Worm (Caenorhabditis elegans) whole organism, young adult: ENCODE data around the gene Y69A2AR.28.

Experiments used
- F22D6.2 ChIP-seq: sonication (generic microtip); optimal IDR thresholded peaks from 2 replicates; lab custom pipeline; 2016; ENCODE audit warnings: mild to moderate bottlenecking, missing genetic modification characterization, missing compliant biosample characterization
- F23B12.7 ChIP-seq: sonication (generic microtip); optimal IDR thresholded peaks from 2 replicates; lab custom pipeline; 2017; ENCODE audit warnings: missing genetic modification characterization, mild to moderate bottlenecking, missing compliant biosample characterization, antibody characterized with exemption, moderate library complexity; ENCODE audit not compliant: insufficient read depth
- fkh-3 ChIP-seq: sonication (generic microtip); optimal IDR thresholded peaks from 2 replicates; lab custom pipeline; 2016; ENCODE audit warnings: mild to moderate bottlenecking, missing genetic modification characterization, missing compliant biosample characterization
- hlh-26 ChIP-seq: fragments of 200-800 bp; sonication (Bioruptor generic); conservative IDR thresholded peaks from 2 replicates; pipeline ENCODE4 v1.3.6; 2022; ENCODE audit warnings: missing genetic modification reagents, missing genetic modification characterization, missing compliant biosample characterization
- lin-35 ChIP-seq, 3 experiments: fragments of 150-350 bp in 2 of 3; sonication (generic microtip) in 1 of 3; optimal IDR thresholded peaks; 2 replicates each; lab custom pipeline; 2014 to 2018; ENCODE audit warnings: missing biosample characterization in 3 of 3, missing genetic modification characterization in 3 of 3, missing genetic modification reagents in 3 of 3
- nfya-1 ChIP-seq: sonication (generic microtip); optimal IDR thresholded peaks from 2 replicates; lab custom pipeline; 2017; ENCODE audit warnings: antibody characterized with exemption, missing compliant biosample characterization, missing genetic modification characterization, borderline replicate concordance; ENCODE audit not compliant: insufficient read depth
- pha-4 ChIP-seq: fragments of 150-350 bp; sonication (generic microtip); optimal IDR thresholded peaks from 2 replicates; lab custom pipeline; 2014; ENCODE audit warnings: missing biosample characterization, missing genetic modification reagents, missing genetic modification characterization

DNA sequence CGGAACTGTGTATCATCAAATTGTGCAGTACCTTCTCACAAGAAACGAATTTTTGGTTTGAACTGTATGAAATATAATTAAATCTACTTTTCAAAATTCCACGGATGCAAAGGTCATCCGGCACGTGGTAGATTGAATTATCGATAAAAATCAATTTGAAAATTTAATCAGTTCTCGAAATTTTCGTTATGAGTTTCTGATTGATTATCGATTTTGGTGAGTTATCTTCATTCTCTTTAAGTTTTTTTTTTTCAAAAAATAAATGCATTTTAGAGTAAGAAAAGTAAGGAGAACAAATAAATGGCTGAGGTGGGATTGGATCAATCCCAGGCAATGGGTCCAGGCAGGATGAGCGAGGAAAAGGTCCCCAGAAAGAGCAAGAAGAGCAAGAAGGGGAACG is 15.4 kb downstream of the Y69A2AR.28 start, which contains the start of gene Y69A2AR.47:
- TF ChIP-seq pha-4 (tag; lab: Kevin White, UChicago) (no peak), lin-35 (GFP tag; optimal IDR thresholded peaks at IDR 0.05; lab: Kevin White, UChicago) (no peak), F22D6.2 (tag; lab: Kevin White, UChicago) (no peak), fkh-3 (no peak), F23B12.7 (no peak), nfya-1 (no peak), hlh-26 (no peak)
